Worm (Caenorhabditis elegans) whole organism, late embryonic: ENCODE results near the gene R04D3.2.

Experiments
- C38D4.7 ChIP-seq: fragments of 200-800 bp; sonication (Bioruptor generic); optimal IDR thresholded peaks from 2 replicates; lab custom pipeline; 2018; ENCODE audit warnings: mild to moderate bottlenecking, missing genetic modification characterization, moderate library complexity, missing compliant biosample characterization
- K02D7.2 ChIP-seq: sonication (generic microtip); optimal IDR thresholded peaks from 2 replicates; lab custom pipeline; 2017; ENCODE audit warnings: mild to moderate bottlenecking, missing genetic modification characterization, missing compliant biosample characterization
- ahr-1 ChIP-seq: sonication (generic microtip); optimal IDR thresholded peaks from 2 replicates; lab custom pipeline; 2016; ENCODE audit warnings: missing genetic modification characterization, missing compliant biosample characterization
- ceh-18 ChIP-seq: sonication (generic microtip); optimal IDR thresholded peaks from 2 replicates; lab custom pipeline; 2016; ENCODE audit warnings: missing genetic modification characterization, missing compliant biosample characterization
- ceh-19 ChIP-seq: fragments of 200-800 bp; sonication (Bioruptor generic); optimal IDR thresholded peaks from 2 replicates; lab custom pipeline; 2018; ENCODE audit warnings: mild to moderate bottlenecking, missing genetic modification characterization, missing compliant biosample characterization
- ceh-22 ChIP-seq: sonication (generic microtip); optimal IDR thresholded peaks from 2 replicates; lab custom pipeline; 2017; ENCODE audit warnings: missing biosample characterization, missing genetic modification characterization
- ceh-34 ChIP-seq: sonication (generic microtip); optimal IDR thresholded peaks from 2 replicates; lab custom pipeline; 2016; ENCODE audit warnings: mild to moderate bottlenecking, missing genetic modification characterization, missing compliant biosample characterization
- ceh-45 ChIP-seq: fragments of 200-800 bp; sonication (Bioruptor generic); IDR thresholded peaks from 2 replicates; pipeline ENCODE4 v1.3.6; 2022; ENCODE audit warnings: missing genetic modification reagents, missing genetic modification characterization, missing compliant biosample characterization
- ceh-9 ChIP-seq: sonication (generic microtip); optimal IDR thresholded peaks from 2 replicates; lab custom pipeline; 2016; ENCODE audit warnings: mild to moderate bottlenecking, missing genetic modification characterization, inconsistent platforms, missing compliant biosample characterization
- dmd-4 ChIP-seq: sonication (generic microtip); optimal IDR thresholded peaks from 2 replicates; lab custom pipeline; 2016; ENCODE audit warnings: borderline replicate concordance, missing genetic modification characterization, missing compliant biosample characterization
- dve-1 ChIP-seq: sonication (generic microtip); optimal IDR thresholded peaks from 2 replicates; lab custom pipeline; 2017; ENCODE audit warnings: antibody characterized with exemption, mild to moderate bottlenecking, missing genetic modification characterization, missing compliant biosample characterization
- elt-4 ChIP-seq: sonication (generic microtip); optimal IDR thresholded peaks from 2 replicates; lab custom pipeline; 2016; ENCODE audit warnings: missing genetic modification characterization, missing compliant biosample characterization
- ets-4 ChIP-seq: sonication (generic microtip); optimal IDR thresholded peaks from 2 replicates; lab custom pipeline; 2016; ENCODE audit warnings: missing genetic modification characterization, missing compliant biosample characterization
- eyg-1 ChIP-seq: sonication (generic microtip); optimal IDR thresholded peaks from 2 replicates; lab custom pipeline; 2016; ENCODE audit warnings: missing genotype, missing genetic modification characterization, missing compliant biosample characterization
- fax-1 ChIP-seq: sonication (generic microtip); optimal IDR thresholded peaks from 2 replicates; lab custom pipeline; 2016; ENCODE audit warnings: missing genotype, missing genetic modification characterization, missing compliant biosample characterization
- gmeb-2 ChIP-seq: sonication (generic microtip); optimal IDR thresholded peaks from 2 replicates; lab custom pipeline; 2016; ENCODE audit warnings: missing genetic modification characterization, inconsistent platforms, missing compliant biosample characterization
- hlh-13 ChIP-seq: fragments of 200-800 bp; sonication (Bioruptor generic); optimal IDR thresholded peaks from 2 replicates; lab custom pipeline; 2018; ENCODE audit warnings: mild to moderate bottlenecking, missing genetic modification characterization, missing compliant biosample characterization
- hlh-30 ChIP-seq: sonication (generic microtip); optimal IDR thresholded peaks from 2 replicates; lab custom pipeline; 2017; ENCODE audit warnings: antibody characterized with exemption, missing genetic modification characterization, missing compliant biosample characterization; ENCODE audit not compliant: insufficient read depth
- hlh-6 ChIP-seq: sonication (generic microtip); optimal IDR thresholded peaks from 2 replicates; lab custom pipeline; 2016; ENCODE audit warnings: missing genotype, missing genetic modification characterization, missing compliant biosample characterization
- lim-6 ChIP-seq: sonication (generic microtip); optimal IDR thresholded peaks from 2 replicates; lab custom pipeline; 2016; ENCODE audit warnings: missing genetic modification characterization, missing compliant biosample characterization
- lin-11 ChIP-seq: fragments of 200-800 bp; sonication (Bioruptor generic); optimal IDR thresholded peaks from 2 replicates; lab custom pipeline; 2018; ENCODE audit warnings: mild to moderate bottlenecking, missing genetic modification characterization, missing compliant biosample characterization
- madf-2 ChIP-seq: sonication (generic microtip); optimal IDR thresholded peaks from 2 replicates; lab custom pipeline; 2017; ENCODE audit warnings: missing genetic modification characterization, missing compliant biosample characterization
- mec-3 ChIP-seq: sonication (generic microtip); optimal IDR thresholded peaks from 2 replicates; lab custom pipeline; 2016; ENCODE audit warnings: borderline replicate concordance, missing genetic modification characterization, missing compliant biosample characterization
- npax-4 ChIP-seq: sonication (generic microtip); optimal IDR thresholded peaks from 2 replicates; lab custom pipeline; 2016; ENCODE audit warnings: missing genetic modification characterization, missing compliant biosample characterization
- pag-3 ChIP-seq: sonication (generic microtip); optimal IDR thresholded peaks from 2 replicates; lab custom pipeline; 2016; ENCODE audit warnings: missing compliant biosample characterization, missing genetic modification characterization, borderline replicate concordance
- pax-1 ChIP-seq: fragments of 150-350 bp; optimal IDR thresholded peaks from 2 replicates; lab custom pipeline; 2014; ENCODE audit warnings: missing biosample characterization, missing genetic modification characterization
- pqm-1 ChIP-seq: sonication (generic microtip); optimal IDR thresholded peaks from 2 replicates; lab custom pipeline; 2016; ENCODE audit warnings: missing genetic modification characterization, missing compliant biosample characterization
- ref-2 ChIP-seq: sonication (generic microtip); optimal IDR thresholded peaks from 2 replicates; lab custom pipeline; 2016; ENCODE audit warnings: missing genetic modification characterization, missing compliant biosample characterization
- sox-2 ChIP-seq: fragments of 200-800 bp; sonication (Bioruptor generic); IDR thresholded peaks from 2 replicates; pipeline ENCODE4 v1.3.6; 2022; ENCODE audit warnings: missing genetic modification reagents, missing genetic modification characterization, missing compliant biosample characterization
- sox-4 ChIP-seq: sonication (generic microtip); optimal IDR thresholded peaks from 2 replicates; lab custom pipeline; 2017; ENCODE audit warnings: mild to moderate bottlenecking, missing genetic modification characterization, inconsistent platforms, missing compliant biosample characterization
- syd-9 ChIP-seq: sonication (generic microtip); optimal IDR thresholded peaks from 2 replicates; lab custom pipeline; 2016; ENCODE audit warnings: mild to moderate bottlenecking, missing genetic modification characterization, moderate library complexity, missing compliant biosample characterization
- tbx-7 ChIP-seq: sonication (generic microtip); optimal IDR thresholded peaks from 2 replicates; lab custom pipeline; 2016; ENCODE audit warnings: missing genotype, missing genetic modification characterization, missing compliant biosample characterization
- unc-3 ChIP-seq, 2 experiments: fragments of 200-800 bp in 1 of 2; sonication (Bioruptor generic) in 1 of 2; sonication (generic microtip) in 1 of 2; conservative IDR thresholded peaks in 1 of 2; optimal IDR thresholded peaks in 1 of 2; 2 replicates each; pipeline versions ENCODE4 v1.3.6 to Lab custom; 2016 to 2022; ENCODE audit warnings: missing compliant biosample characterization in 2 of 2, missing genetic modification characterization in 2 of 2, missing genetic modification reagents in 1 of 2
- ztf-16 ChIP-seq: sonication (generic microtip); optimal IDR thresholded peaks from 2 replicates; lab custom pipeline; 2017; ENCODE audit warnings: missing genetic modification characterization, missing compliant biosample characterization

R04D3.2 gene

DNA sequence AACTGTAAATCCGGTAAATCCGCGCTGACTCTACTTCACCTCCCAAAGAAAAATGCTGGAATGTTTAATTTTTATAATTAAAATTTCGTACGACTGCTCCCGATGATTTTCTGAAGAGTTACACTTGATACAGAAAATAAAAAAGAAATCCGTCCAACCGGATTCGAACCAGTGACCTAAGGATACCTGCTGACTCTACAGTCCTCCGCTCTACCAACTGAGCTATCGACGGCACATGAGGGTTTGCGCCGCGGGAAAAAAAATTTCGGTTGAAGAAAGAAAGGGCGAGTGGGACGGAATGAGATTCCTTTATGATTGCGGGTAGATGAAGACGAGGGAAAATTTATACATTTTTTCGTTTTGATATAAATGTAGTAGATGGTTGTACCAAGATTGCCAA, 1.8 kb downstream of the R04D3.2 start:
- TF ChIP-seq lin-11 (tag; lab: Kevin White, UChicago) (no peak), ceh-18 (tag; lab: Kevin White, UChicago) (no peak), hlh-30 (tag; lab: Kevin White, UChicago) (no peak), ceh-34 (tag; lab: Kevin White, UChicago) (no peak), tbx-7 (no peak), ceh-9 (no peak)

DNA sequence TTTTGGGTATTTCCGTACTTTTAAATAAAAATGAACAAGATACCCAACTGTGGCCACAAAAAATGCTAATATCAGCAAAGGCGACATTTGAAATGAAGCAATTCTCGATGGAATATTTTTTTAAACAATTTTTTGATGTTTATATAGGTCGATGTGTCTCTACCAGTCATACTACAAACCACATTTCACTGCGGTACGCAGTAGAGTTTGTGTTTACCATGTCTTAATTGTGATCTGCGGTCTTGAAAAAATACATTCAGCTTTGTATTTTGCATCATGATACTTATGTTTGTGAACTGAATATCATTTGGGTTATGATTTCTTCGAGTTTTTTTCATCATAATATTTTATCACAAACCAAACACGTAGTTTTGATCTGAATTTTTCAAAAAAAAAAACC, 2.3 kb downstream of the R04D3.2 start, which contains the start of gene cyp-14A4:
cyp-14A4 (minus strand) TSS at position 107 of the 400 bp plus-strand sequence.
- TF ChIP-seq syd-9 (tag; lab: Kevin White, UChicago) (no peak), pag-3 (no peak), ref-2 (tag; lab: Kevin White, UChicago) (no peak), hlh-30 (tag; lab: Kevin White, UChicago) (no peak)

DNA sequence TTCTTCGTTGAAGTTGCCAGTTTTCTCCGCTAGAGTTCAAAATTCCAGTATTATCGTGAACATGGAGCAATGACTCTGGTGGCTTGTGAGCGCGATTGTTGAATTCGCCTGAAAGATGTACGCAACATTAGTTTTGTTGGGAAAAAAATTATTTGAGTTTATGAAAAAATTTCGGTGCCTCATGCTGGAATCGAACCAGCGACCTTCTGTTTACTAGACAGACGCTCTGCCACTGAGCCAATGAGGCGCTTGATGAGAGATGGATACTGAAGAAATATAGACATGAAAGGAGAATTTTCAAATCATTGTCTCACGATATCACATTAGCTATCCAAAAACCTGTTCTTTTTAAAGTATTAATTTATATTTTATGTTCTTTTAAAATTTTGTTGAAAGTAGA, 3.0 kb downstream of the R04D3.2 start:
- TF ChIP-seq dve-1 (tag; lab: Kevin White, UChicago) (no peak), hlh-30 (tag; lab: Kevin White, UChicago) (no peak), ceh-22 (tag; lab: Kevin White, UChicago) (no peak), dmd-4 (tag; lab: Kevin White, UChicago) (no peak), pag-3 (no peak), sox-2 (GFP tag; lab: Robert Waterston, UW) (no peak), ahr-1 (tag; lab: Kevin White, UChicago) (no peak), madf-2 (tag; lab: Kevin White, UChicago) (no peak), C38D4.7 (no peak), unc-3 (GFP tag; conservative IDR thresholded peaks at IDR 0.05; lab: Robert Waterston, UW) (no peak), unc-3 (tag; optimal IDR thresholded peaks at IDR 0.05; lab: Kevin White, UChicago) (no peak), fax-1 (tag; lab: Kevin White, UChicago) (no peak), sox-4 (no peak), ztf-16 (tag; lab: Kevin White, UChicago) (no peak), pax-1 (tag; lab: Kevin White, UChicago) (no peak), K02D7.2 (tag; lab: Kevin White, UChicago) (no peak), mec-3 (tag; lab: Kevin White, UChicago) (no peak), elt-4 (tag; lab: Kevin White, UChicago) (no peak), npax-4 (tag; lab: Kevin White, UChicago) (no peak), ceh-34 (tag; lab: Kevin White, UChicago) (no peak)

DNA sequence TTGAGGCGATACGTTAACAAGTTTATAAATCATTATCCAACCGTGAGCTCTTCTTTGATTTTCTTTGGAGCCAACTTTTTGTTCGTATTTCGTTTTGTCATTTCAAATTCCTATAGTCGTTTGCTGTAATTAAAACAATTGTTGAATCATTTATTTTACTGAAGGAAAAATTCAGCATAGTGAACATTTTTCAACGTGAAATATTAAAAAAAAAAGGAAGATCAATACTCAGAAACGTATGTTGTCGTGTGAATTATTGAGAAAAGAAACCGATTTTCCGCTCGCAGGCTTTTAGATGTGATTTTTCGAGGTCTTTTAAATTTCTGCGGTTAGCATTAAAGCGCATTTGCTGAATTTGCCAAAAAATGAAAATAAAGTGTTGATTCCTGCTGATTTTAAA, 7.6 kb downstream of the R04D3.2 start, which contains the start of gene phf-33:
phf-33 (minus strand) TSS at position 101 of the 400 bp plus-strand sequence.
- TF ChIP-seq gmeb-2 (tag; lab: Kevin White, UChicago) = no peak
- no peak for TF ChIP-seq ets-4 (tag; lab: Kevin White, UChicago)
- TF ChIP-seq elt-4 (tag; lab: Kevin White, UChicago) = no peak
- no peak for TF ChIP-seq pqm-1 (tag; lab: Kevin White, UChicago)
- TF ChIP-seq madf-2 (tag; lab: Kevin White, UChicago) = no peak
- no peak for TF ChIP-seq hlh-30 (tag; lab: Kevin White, UChicago)
- TF ChIP-seq ceh-9 = no peak
- TF ChIP-seq unc-3 (GFP tag; conservative IDR thresholded peaks at IDR 0.05; lab: Robert Waterston, UW) = no peak
- no peak for TF ChIP-seq unc-3 (tag; optimal IDR thresholded peaks at IDR 0.05; lab: Kevin White, UChicago)
- TF ChIP-seq fax-1 (tag; lab: Kevin White, UChicago) = no peak
- TF ChIP-seq hlh-13 (GFP tag; lab: Kevin White, UChicago) = no peak
- TF ChIP-seq lim-6 (tag; lab: Kevin White, UChicago) = no peak

DNA sequence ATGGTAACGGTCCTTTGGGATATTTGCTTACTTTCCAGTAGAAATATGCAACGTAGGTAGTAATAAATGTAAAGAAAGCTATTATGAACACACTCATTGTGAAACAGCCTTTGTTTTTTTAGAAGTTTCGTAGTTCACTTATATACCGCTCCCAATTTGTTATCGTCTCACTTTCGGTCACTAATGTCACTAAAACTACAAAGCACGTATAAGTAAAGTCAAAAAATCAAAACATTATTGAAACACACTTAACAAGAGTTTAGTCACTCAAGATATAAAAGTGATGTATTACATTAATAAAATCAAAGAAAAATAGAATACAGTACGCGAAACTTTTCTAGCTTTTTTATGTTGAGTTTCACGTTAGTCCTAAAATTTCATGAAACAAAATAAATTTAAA, 12.3 kb downstream of the R04D3.2 start, which contains the start of gene cyp-14A3:
cyp-14A3 (minus strand) TSS at position 101 of the 400 bp plus-strand sequence.
- no peak for TF ChIP-seq eyg-1 (tag; lab: Kevin White, UChicago)
- no peak for TF ChIP-seq madf-2 (tag; lab: Kevin White, UChicago)
- TF ChIP-seq ceh-19 = no peak
- TF ChIP-seq lin-11 (tag; lab: Kevin White, UChicago) = no peak
- no peak for TF ChIP-seq pax-1 (tag; lab: Kevin White, UChicago)
- no peak for TF ChIP-seq unc-3 (GFP tag; conservative IDR thresholded peaks at IDR 0.05; lab: Robert Waterston, UW)
- no peak for TF ChIP-seq unc-3 (tag; optimal IDR thresholded peaks at IDR 0.05; lab: Kevin White, UChicago)
- TF ChIP-seq ceh-22 (tag; lab: Kevin White, UChicago) = no peak
- TF ChIP-seq ceh-45 = no peak
- no peak for TF ChIP-seq hlh-6 (tag; lab: Kevin White, UChicago)
- TF ChIP-seq, all 69 proteins: peak for 0
